Worm (Caenorhabditis elegans): ENCODE data around the gene elpc-3.
A peak's percentile ranks its signal among the peaks of the same experiment; 100 is the strongest.

The elpc-3 gene

ce11 chrV:12190943-12191569, 9.8 kb upstream of the elpc-3 start, which contains the start of gene dpy-30:
Gene dpy-30, plus strand, starts transcription at chrV:12191519.
- TF ChIP-seq attf-3 (GFP tag; conservative IDR thresholded peaks at IDR 0.05) (peak; percentile 67), hmg-1.2 (GFP tag; IDR thresholded peaks at IDR 0.05) (peak; percentile 86), cebp-1 (GFP tag; IDR thresholded peaks at IDR 0.05) (no peak), cebp-1 (tag; optimal IDR thresholded peaks at IDR 0.05) (peak; percentile 4), lin-40 (tag; optimal IDR thresholded peaks at IDR 0.05) (no peak), madf-6 (GFP tag; IDR thresholded peaks at IDR 0.05) (peak; percentile 38; the same call in 1 of the 2 replicates), ztf-18 (tag; optimal IDR thresholded peaks at IDR 0.05) (peak; percentile 10), pbrm-1 (GFP tag; IDR thresholded peaks at IDR 0.05) (peak; percentile 44; the same call in 1 of the 2 replicates), mes-4 (tag; optimal IDR thresholded peaks at IDR 0.05) (no peak), D2030.7 (GFP tag; IDR thresholded peaks at IDR 0.05) (peak; percentile 31; the same call in 1 of the 2 replicates), tbp1 (GFP tag; optimal IDR thresholded peaks at IDR 0.05) (peak; percentile 3), dpl-1 (GFP tag; optimal IDR thresholded peaks at IDR 0.05) (no peak), F49E8.2 (tag; optimal IDR thresholded peaks at IDR 0.05; ENCODE audit: insufficient read depth) (peak; percentile 60), T26A5.8 (tag; optimal IDR thresholded peaks at IDR 0.05) (no peak), mcd-1 (GFP tag; IDR thresholded peaks at IDR 0.05) (0 out of 2 replicates have a peak, but pooled peaks have one; percentile 18), snpc-4 (GFP tag; optimal IDR thresholded peaks at IDR 0.05) (no peak), snpc-4 (tag; optimal IDR thresholded peaks at IDR 0.05) (peak in 2 of 4 experiments; percentile 3 to 46), repo-1 (tag; optimal IDR thresholded peaks at IDR 0.05) (no peak), lsl-1 (GFP tag; optimal IDR thresholded peaks at IDR 0.05) (peak; percentile 62), efl-1 (GFP tag; optimal IDR thresholded peaks at IDR 0.05) (peak; percentile 12), lin-54 (GFP tag; optimal IDR thresholded peaks at IDR 0.05) (peak; percentile 53), Y95B8A.8 (GFP tag; IDR thresholded peaks at IDR 0.05) (no peak), snpc-3.4 (tag; optimal IDR thresholded peaks at IDR 0.05) (peak; percentile 57)

ce11 chrV:12188830-12189229, 7.6 kb upstream of the elpc-3 start:
- TF ChIP-seq Y53F4B.3 (GFP tag; IDR thresholded peaks at IDR 0.05) = no peak
- TF ChIP-seq attf-5 (GFP tag; optimal IDR thresholded peaks at IDR 0.05) = no peak
- no peak for TF ChIP-seq rec-8 (tag; optimal IDR thresholded peaks at IDR 0.05)
- TF ChIP-seq rpc-1 (optimal IDR thresholded peaks at IDR 0.05) = no peak
- no peak for TF ChIP-seq rpc-1 (tag; optimal IDR thresholded peaks at IDR 0.05)
- no peak for TF ChIP-seq madf-6 (GFP tag; IDR thresholded peaks at IDR 0.05)
- TF ChIP-seq nhr-120 (GFP tag; IDR thresholded peaks at IDR 0.05) = no peak
- TF ChIP-seq lin-54 (GFP tag; optimal IDR thresholded peaks at IDR 0.05) = no peak
- TF ChIP-seq F52B5.7 (tag; optimal IDR thresholded peaks at IDR 0.05) = no peak
- no peak for TF ChIP-seq ztf-28 (GFP tag; IDR thresholded peaks at IDR 0.05)
- TF ChIP-seq ztf-22 (GFP tag; optimal IDR thresholded peaks at IDR 0.05) = no peak

- no peak for TF ChIP-seq lsy-27 (tag; optimal IDR thresholded peaks at IDR 0.05; ENCODE audit: borderline replicate concordance, insufficient read depth)
- TF ChIP-seq ceh-58 (GFP tag; IDR thresholded peaks at IDR 0.05) = no peak
- no peak for TF ChIP-seq B0019.2 (GFP tag; conservative IDR thresholded peaks at IDR 0.05)
- TF ChIP-seq snpc-1.3 (tag; optimal IDR thresholded peaks at IDR 0.05; ENCODE audit: insufficient read depth) = no peak
- no peak for TF ChIP-seq F37B4.10 (GFP tag; IDR thresholded peaks at IDR 0.05)
- TF ChIP-seq rec-8 (tag; optimal IDR thresholded peaks at IDR 0.05) = no peak
- TF ChIP-seq ceh-27 (GFP tag; optimal IDR thresholded peaks at IDR 0.05) = no peak
- no peak for TF ChIP-seq cebp-1 (GFP tag; IDR thresholded peaks at IDR 0.05)
- no peak for TF ChIP-seq cebp-1 (tag; optimal IDR thresholded peaks at IDR 0.05)
Observed at ce11 chrV:12187344-12187743, 6.1 kb upstream of the elpc-3 start, which contains the start of gene ZK863.8. Gene ZK863.8, minus strand, starts transcription at chrV:12187516.

Data from whole organism, young adult.